Worm (Caenorhabditis elegans) whole organism, L2 larva: Measurements from ENCODE around the gene ints-11.

Source experiments
- C34F6.9 ChIP-seq: fragments of 150-350 bp; optimal IDR thresholded peaks from 2 replicates; lab custom pipeline; 2014; ENCODE audit warnings: missing biosample characterization, missing genetic modification characterization
- R02D3.7 ChIP-seq: fragments of 150-350 bp; optimal IDR thresholded peaks from 2 replicates; lab custom pipeline; 2014; ENCODE audit warnings: missing biosample characterization, missing genetic modification characterization
- Y55F3AM.14 ChIP-seq: fragments of 200-800 bp; sonication (Bioruptor generic); optimal IDR thresholded peaks from 2 replicates; lab custom pipeline; 2018; ENCODE audit warnings: mild to moderate bottlenecking, missing genetic modification characterization, missing compliant biosample characterization
- ZK546.5 ChIP-seq: sonication (generic microtip); optimal IDR thresholded peaks from 2 replicates; lab custom pipeline; 2017; ENCODE audit warnings: missing biosample characterization, missing genetic modification characterization
- alr-1 ChIP-seq: fragments of 150-350 bp; optimal IDR thresholded peaks from 2 replicates; lab custom pipeline; 2014; ENCODE audit warnings: missing biosample characterization, missing genetic modification characterization
- blmp-1 ChIP-seq: sonication (generic microtip); optimal IDR thresholded peaks from 2 replicates; lab custom pipeline; 2017; ENCODE audit warnings: missing genetic modification characterization, mild to moderate bottlenecking, missing compliant biosample characterization, antibody characterized with exemption, moderate library complexity; ENCODE audit not compliant: insufficient read depth
- ceh-16 ChIP-seq: fragments of 150-350 bp; optimal IDR thresholded peaks from 2 replicates; lab custom pipeline; 2014; ENCODE audit warnings: missing biosample characterization, missing genetic modification characterization
- ceh-82 ChIP-seq: fragments of 150-350 bp; optimal IDR thresholded peaks from 2 replicates; lab custom pipeline; 2014; ENCODE audit warnings: missing biosample characterization, missing genetic modification characterization
- crh-2 ChIP-seq: sonication (generic microtip); optimal IDR thresholded peaks from 2 replicates; lab custom pipeline; 2017; ENCODE audit warnings: missing biosample characterization, missing genetic modification characterization
- egl-27 ChIP-seq: sonication (generic microtip); optimal IDR thresholded peaks from 3 replicates; lab custom pipeline; 2017; ENCODE audit warnings: missing biosample characterization, missing genetic modification reagents, missing genetic modification characterization
- elt-3 ChIP-seq: sonication (generic microtip); optimal IDR thresholded peaks from 2 replicates; lab custom pipeline; 2017; ENCODE audit warnings: missing biosample characterization, missing genetic modification characterization
- fos-1 ChIP-seq: fragments of 150-350 bp; optimal IDR thresholded peaks from 2 replicates; lab custom pipeline; 2014; ENCODE audit warnings: missing biosample characterization, missing genetic modification characterization
- gmeb-1 ChIP-seq: fragments of 150-350 bp; optimal IDR thresholded peaks from 2 replicates; lab custom pipeline; 2014; ENCODE audit warnings: missing biosample characterization, missing genetic modification characterization
- lin-11 ChIP-seq: fragments of 150-350 bp; sonication (generic microtip); optimal IDR thresholded peaks from 2 replicates; lab custom pipeline; 2014; ENCODE audit warnings: missing biosample characterization, missing genetic modification characterization, inconsistent platforms, mixed read lengths
- lin-13 ChIP-seq: fragments of 150-350 bp; optimal IDR thresholded peaks from 2 replicates; lab custom pipeline; 2014; ENCODE audit warnings: missing biosample characterization, missing genetic modification reagents, missing genetic modification characterization
- lsy-2 ChIP-seq, 2 experiments: fragments of 150-350 bp in 1 of 2; sonication (generic microtip) in 1 of 2; optimal IDR thresholded peaks; 2 replicates each; lab custom pipeline; 2014 to 2017; ENCODE audit warnings: missing biosample characterization in 2 of 2, missing genetic modification characterization in 2 of 2
- mab-5 ChIP-seq: fragments of 150-350 bp; optimal IDR thresholded peaks from 2 replicates; lab custom pipeline; 2014; ENCODE audit warnings: missing biosample characterization, missing genetic modification characterization
- mbf-1 ChIP-seq: sonication (generic microtip); optimal IDR thresholded peaks from 2 replicates; lab custom pipeline; 2017; ENCODE audit warnings: missing biosample characterization, missing genetic modification characterization
- mdl-1 ChIP-seq, 2 experiments: fragments of 150-350 bp in 1 of 2; sonication (generic microtip) in 1 of 2; optimal IDR thresholded peaks; 2 replicates each; lab custom pipeline; 2017; ENCODE audit warnings: missing biosample characterization in 2 of 2, missing genetic modification characterization in 2 of 2
- nhr-11 ChIP-seq: fragments of 150-350 bp; optimal IDR thresholded peaks from 2 replicates; lab custom pipeline; 2014; ENCODE audit warnings: missing biosample characterization, missing genetic modification characterization
- nhr-12 ChIP-seq: fragments of 150-350 bp; optimal IDR thresholded peaks from 2 replicates; lab custom pipeline; 2014; ENCODE audit warnings: missing biosample characterization, missing genetic modification characterization
- nhr-129 ChIP-seq: fragments of 150-350 bp; optimal IDR thresholded peaks from 2 replicates; lab custom pipeline; 2014; ENCODE audit warnings: missing biosample characterization, missing genetic modification characterization
- nhr-21 ChIP-seq: fragments of 150-350 bp; optimal IDR thresholded peaks from 2 replicates; lab custom pipeline; 2014; ENCODE audit warnings: missing biosample characterization, missing genetic modification characterization
- nhr-237 ChIP-seq: fragments of 150-350 bp; optimal IDR thresholded peaks from 2 replicates; lab custom pipeline; 2014; ENCODE audit warnings: missing biosample characterization, missing genetic modification characterization
- nhr-25 ChIP-seq: fragments of 150-350 bp; sonication (generic microtip); optimal IDR thresholded peaks from 3 replicates; lab custom pipeline; 2014; ENCODE audit warnings: missing biosample characterization, missing genetic modification characterization
- nhr-6 ChIP-seq: fragments of 150-350 bp; optimal IDR thresholded peaks from 2 replicates; lab custom pipeline; 2014; ENCODE audit warnings: missing biosample characterization, missing genetic modification characterization
- peb-1 ChIP-seq: fragments of 150-350 bp; optimal IDR thresholded peaks from 2 replicates; lab custom pipeline; 2014; ENCODE audit warnings: missing biosample characterization, missing genetic modification characterization
- sem-4 ChIP-seq: fragments of 150-350 bp; optimal IDR thresholded peaks from 2 replicates; lab custom pipeline; 2014; ENCODE audit warnings: missing biosample characterization, missing genetic modification reagents, missing genetic modification characterization
- skn-1 ChIP-seq: sonication (generic microtip); optimal IDR thresholded peaks from 2 replicates; lab custom pipeline; 2017; ENCODE audit warnings: missing biosample characterization, missing genetic modification characterization
- sma-3 ChIP-seq: sonication (generic microtip); optimal IDR thresholded peaks from 2 replicates; lab custom pipeline; 2016; ENCODE audit warnings: missing genetic modification reagents, missing genetic modification characterization, missing compliant biosample characterization
- sma-9 ChIP-seq, 2 experiments: fragments of 150-350 bp in 1 of 2; sonication (generic microtip) in 1 of 2; optimal IDR thresholded peaks; 2 replicates each; lab custom pipeline; 2014 to 2016; ENCODE audit warnings: missing genetic modification characterization in 2 of 2, mild to moderate bottlenecking in 1 of 2, missing biosample characterization in 1 of 2, missing compliant biosample characterization in 1 of 2, missing genetic modification reagents in 1 of 2, moderate library complexity in 1 of 2
- snpc-4 ChIP-seq: fragments of 150-350 bp; optimal IDR thresholded peaks from 2 replicates; lab custom pipeline; 2014; ENCODE audit warnings: missing biosample characterization, missing genetic modification characterization
- unc-39 ChIP-seq: fragments of 150-350 bp; optimal IDR thresholded peaks from 2 replicates; lab custom pipeline; 2014; ENCODE audit warnings: missing biosample characterization, missing genetic modification characterization
- unc-62 ChIP-seq: fragments of 150-350 bp; optimal IDR thresholded peaks from 2 replicates; lab custom pipeline; 2014; ENCODE audit warnings: missing biosample characterization, missing genetic modification reagents, missing genetic modification characterization
- zag-1 ChIP-seq: fragments of 150-350 bp; optimal IDR thresholded peaks from 2 replicates; lab custom pipeline; 2014; ENCODE audit warnings: missing biosample characterization, missing genetic modification characterization
- ztf-1 ChIP-seq: fragments of 200-800 bp; sonication (Bioruptor generic); conservative IDR thresholded peaks from 2 replicates; pipeline ENCODE4 v1.3.6; 2022; ENCODE audit warnings: missing genetic modification characterization, missing compliant biosample characterization
- ztf-11 ChIP-seq: sonication (generic microtip); optimal IDR thresholded peaks from 2 replicates; lab custom pipeline; 2017; ENCODE audit warnings: missing biosample characterization, missing genetic modification characterization
- ztf-4 ChIP-seq: fragments of 150-350 bp; optimal IDR thresholded peaks from 2 replicates; lab custom pipeline; 2014; ENCODE audit warnings: missing biosample characterization, missing genetic modification characterization

ints-11 gene

DNA sequence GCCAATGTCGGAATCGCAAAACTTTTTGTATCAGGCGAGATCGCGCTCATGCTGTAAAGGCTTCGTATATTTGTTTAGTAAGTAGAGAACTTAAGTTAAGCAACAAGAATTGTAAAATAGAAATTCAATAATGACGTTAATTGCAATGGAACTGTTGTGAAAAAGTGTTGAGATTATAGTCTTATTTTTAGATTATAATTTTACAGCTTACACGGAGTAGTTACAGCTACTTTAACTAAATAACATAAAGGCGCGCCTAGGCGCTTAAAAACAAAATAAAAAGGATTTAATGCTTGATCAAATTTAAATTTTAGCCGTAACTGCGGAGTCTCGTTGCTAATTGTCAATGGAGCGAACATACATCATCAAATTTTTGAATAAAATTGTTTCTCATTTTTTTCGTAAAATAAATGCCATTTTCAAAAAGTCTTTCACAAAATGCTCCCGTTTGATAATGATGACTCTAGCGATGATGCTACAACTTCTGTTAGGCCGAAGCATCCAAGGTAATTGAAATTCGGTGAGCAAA, 18.9 kb upstream of the ints-11 start, which contains the start of the genes emb-27 and rrf-3:
TSS of gene emb-27 (minus strand) at position 51 of the 529 bp plus-strand sequence.
TSS of gene rrf-3 (plus strand) at position 346 of the 529 bp plus-strand sequence.
- no peak for TF ChIP-seq lin-13 (GFP tag; lab: Kevin White, UChicago)
- no peak for TF ChIP-seq nhr-6
- peak; percentile 22 for TF ChIP-seq fos-1 (tag; lab: Kevin White, UChicago)
- no peak for TF ChIP-seq crh-2 (tag; lab: Kevin White, UChicago)
- no peak for TF ChIP-seq lin-11 (tag; lab: Kevin White, UChicago)
- peak; percentile 15 to 78 for TF ChIP-seq lsy-2 (tag; optimal IDR thresholded peaks at IDR 0.05; lab: Kevin White, UChicago)
- no peak for TF ChIP-seq mdl-1 (tag; optimal IDR thresholded peaks at IDR 0.05; lab: Kevin White, UChicago)
- TF ChIP-seq snpc-4 (tag; lab: Kevin White, UChicago): no peak
- TF ChIP-seq sma-9 (GFP tag; optimal IDR thresholded peaks at IDR 0.05; lab: Kevin White, UChicago): no peak
- TF ChIP-seq sma-9 (tag; optimal IDR thresholded peaks at IDR 0.05; lab: Kevin White, UChicago): no peak
- no peak for TF ChIP-seq gmeb-1
- no peak for TF ChIP-seq ztf-11
- TF ChIP-seq nhr-21 (tag; lab: Kevin White, UChicago): no peak
- no peak for TF ChIP-seq ztf-4 (tag; lab: Kevin White, UChicago)
- no peak for TF ChIP-seq ceh-82 (tag; lab: Kevin White, UChicago)
- TF ChIP-seq nhr-129 (tag; lab: Kevin White, UChicago): peak; percentile 49
- no peak for TF ChIP-seq ztf-1 (GFP tag; lab: Robert Waterston, UW)
- TF ChIP-seq peb-1 (tag; lab: Kevin White, UChicago): no peak
- no peak for TF ChIP-seq Y55F3AM.14 (GFP tag; lab: Kevin White, UChicago)
- TF ChIP-seq unc-39: no peak
- TF ChIP-seq mab-5 (tag; lab: Kevin White, UChicago): no peak
- no peak for TF ChIP-seq sma-3 (GFP tag; lab: Kevin White, UChicago)
- TF ChIP-seq unc-62 (GFP tag; lab: Kevin White, UChicago): no peak
- no peak for TF ChIP-seq zag-1 (tag; lab: Kevin White, UChicago)
- TF ChIP-seq R02D3.7 (tag; lab: Kevin White, UChicago): no peak
- no peak for TF ChIP-seq skn-1 (tag; lab: Kevin White, UChicago)
- TF ChIP-seq C34F6.9 (tag; lab: Kevin White, UChicago): peak; percentile 92
- TF ChIP-seq blmp-1 (tag; lab: Kevin White, UChicago): no peak
- TF ChIP-seq nhr-237 (tag; lab: Kevin White, UChicago): no peak
- no peak for TF ChIP-seq nhr-11 (tag; lab: Kevin White, UChicago)
- no peak for TF ChIP-seq nhr-12 (tag; lab: Kevin White, UChicago)
- no peak for TF ChIP-seq egl-27 (tag; lab: Kevin White, UChicago)
- TF ChIP-seq nhr-25 (tag; lab: Kevin White, UChicago): no peak

DNA sequence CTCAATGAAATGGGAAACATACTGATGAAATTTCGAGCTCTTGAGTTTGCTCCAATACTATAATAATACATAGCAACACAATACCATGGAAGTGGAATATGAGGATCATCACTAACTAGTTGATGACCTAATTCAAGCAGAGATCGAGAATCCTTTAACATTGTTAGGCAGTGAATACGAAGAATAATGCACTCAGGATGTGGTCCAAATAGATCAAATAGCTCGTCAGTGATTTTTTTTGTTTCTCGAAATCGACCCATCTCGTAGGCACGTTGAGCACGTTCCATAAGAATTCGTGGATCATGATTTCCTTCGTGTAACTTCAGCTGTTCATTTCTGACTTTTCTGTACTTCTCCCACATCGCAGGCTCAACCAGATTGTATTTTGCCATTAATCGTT, 17.6 kb upstream of the ints-11 start:
- TF ChIP-seq sma-3 (GFP tag; lab: Kevin White, UChicago) (no peak), crh-2 (tag; lab: Kevin White, UChicago) (no peak), ztf-4 (tag; lab: Kevin White, UChicago) (no peak), nhr-12 (tag; lab: Kevin White, UChicago) (no peak)

DNA sequence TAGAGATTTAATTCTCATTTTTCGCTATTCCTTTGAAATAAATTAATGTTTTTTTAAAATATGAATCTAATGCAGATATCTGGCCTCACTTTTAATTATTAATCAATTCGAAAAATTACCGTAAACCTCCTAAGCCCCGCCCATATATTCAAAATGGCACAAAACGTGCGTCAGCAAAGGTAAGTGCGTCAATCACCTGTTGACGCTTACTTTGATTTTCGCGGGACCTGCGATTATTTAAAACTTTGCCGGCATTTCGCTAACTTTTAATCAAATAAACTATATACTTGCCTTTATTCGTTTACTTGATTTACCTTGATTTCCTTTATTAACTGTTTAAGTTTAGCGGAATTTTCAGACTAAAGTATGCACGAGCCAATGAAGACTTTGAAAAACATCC, 14.7 kb upstream of the ints-11 start, which contains the start of gene pch-2:
TSS of gene pch-2 (plus strand) at position 359 of the 400 bp plus-strand sequence.
- no peak for TF ChIP-seq snpc-4 (tag; lab: Kevin White, UChicago)
- TF ChIP-seq sma-9 (GFP tag; optimal IDR thresholded peaks at IDR 0.05; lab: Kevin White, UChicago): peak; percentile 53
- TF ChIP-seq sma-9 (tag; optimal IDR thresholded peaks at IDR 0.05; lab: Kevin White, UChicago): no peak
- peak; percentile 41 for TF ChIP-seq crh-2 (tag; lab: Kevin White, UChicago)
- TF ChIP-seq nhr-129 (tag; lab: Kevin White, UChicago): peak; percentile 44
- TF ChIP-seq elt-3 (tag; lab: Kevin White, UChicago): no peak
- no peak for TF ChIP-seq sem-4 (tag; lab: Kevin White, UChicago)
- TF ChIP-seq C34F6.9 (tag; lab: Kevin White, UChicago): peak; percentile 47
- peak; percentile 83 for TF ChIP-seq gmeb-1
- TF ChIP-seq nhr-21 (tag; lab: Kevin White, UChicago): peak; percentile 14
- no peak for TF ChIP-seq mbf-1 (tag; lab: Kevin White, UChicago)
- TF ChIP-seq mdl-1 (tag; optimal IDR thresholded peaks at IDR 0.05; lab: Kevin White, UChicago): no peak
- no peak for TF ChIP-seq ztf-1 (GFP tag; lab: Robert Waterston, UW)
- TF ChIP-seq ZK546.5 (tag; lab: Kevin White, UChicago): no peak
- no peak for TF ChIP-seq nhr-237 (tag; lab: Kevin White, UChicago)
- TF ChIP-seq lin-11 (tag; lab: Kevin White, UChicago): peak; percentile 8
- TF ChIP-seq lsy-2 (tag; optimal IDR thresholded peaks at IDR 0.05; lab: Kevin White, UChicago): peak; percentile 19 to 90
- TF ChIP-seq unc-62 (GFP tag; lab: Kevin White, UChicago): no peak
- no peak for TF ChIP-seq alr-1 (tag; lab: Kevin White, UChicago)
- no peak for TF ChIP-seq ceh-16 (tag; lab: Kevin White, UChicago)
- peak; percentile 9 for TF ChIP-seq fos-1 (tag; lab: Kevin White, UChicago)
- no peak for TF ChIP-seq nhr-6
- no peak for TF ChIP-seq zag-1 (tag; lab: Kevin White, UChicago)
- no peak for TF ChIP-seq skn-1 (tag; lab: Kevin White, UChicago)
